Fruit fly (Drosophila melanogaster) whole organism, embryonic: Measurements from ENCODE around the gene CG3097.
A peak's percentile ranks its signal among the peaks of the same experiment; 100 is the strongest.

Source experiments
- Adf1 ChIP-seq: fragments of 200-800 bp; sonication (Bioruptor generic); IDR thresholded peaks from 2 replicates; pipeline ENCODE4 v1.3.6; 2022; ENCODE audit warnings: missing biosample characterization, missing genetic modification characterization
- Atf6 ChIP-seq: fragments of 200-800 bp; sonication (Bioruptor generic); IDR thresholded peaks from 2 replicates; pipeline ENCODE4 v1.3.6; 2022; ENCODE audit warnings: missing biosample characterization, missing genetic modification characterization
- Awh ChIP-seq: fragments of 200-800 bp; sonication (Bioruptor generic); IDR thresholded peaks from 2 replicates; pipeline ENCODE4, ENCODE4 v1.3.6; 2022; ENCODE audit warnings: missing biosample characterization, missing genetic modification characterization
- CG10321 ChIP-seq: fragments of 200-800 bp; sonication (Bioruptor generic); IDR thresholded peaks from 2 replicates; pipeline ENCODE4 v1.3.6; 2022; ENCODE audit warnings: missing biosample characterization, missing genetic modification characterization
- CG10366 ChIP-seq: fragments of 200-800 bp; sonication (Bioruptor generic); IDR thresholded peaks from 2 replicates; pipeline ENCODE4 v1.3.6; 2022; ENCODE audit warnings: missing biosample characterization, missing genetic modification characterization
- CG10462 ChIP-seq: fragments of 200-800 bp; sonication (Bioruptor generic); optimal IDR thresholded peaks from 2 replicates; lab custom pipeline; 2016; ENCODE audit warnings: missing biosample characterization, missing genetic modification characterization
- CG11398 ChIP-seq: fragments of 200-800 bp; sonication (Bioruptor generic); optimal IDR thresholded peaks from 2 replicates; lab custom pipeline; 2016; ENCODE audit warnings: missing biosample characterization, missing genetic modification characterization
- CG12744 ChIP-seq: fragments of 200-800 bp; sonication (Bioruptor generic); optimal IDR thresholded peaks from 2 replicates; lab custom pipeline; 2016; ENCODE audit warnings: missing biosample characterization, missing genetic modification characterization
- CG15514 ChIP-seq: fragments of 200-800 bp; sonication (Bioruptor generic); optimal IDR thresholded peaks from 3 replicates; lab custom pipeline; 2017; ENCODE audit warnings: missing biosample characterization, missing genetic modification characterization, mild to moderate bottlenecking, moderate library complexity, missing genetic modification reagents
- CG17328 ChIP-seq: fragments of 200-800 bp; sonication (Bioruptor generic); IDR thresholded peaks from 2 replicates; pipeline ENCODE4 v1.3.6; 2022; ENCODE audit warnings: missing biosample characterization, missing genetic modification characterization
- CG1792 ChIP-seq: fragments of 200-800 bp; sonication (Bioruptor generic); optimal IDR thresholded peaks from 2 replicates; lab custom pipeline; 2016; ENCODE audit warnings: missing biosample characterization, missing genetic modification characterization
- CG34224 ChIP-seq: fragments of 200-800 bp; sonication (Bioruptor generic); IDR thresholded peaks from 3 replicates; pipeline ENCODE4 v1.3.6; 2022; ENCODE audit warnings: missing biosample characterization, missing genetic modification characterization; ENCODE audit not compliant: partially characterized antibody
- CG7745 ChIP-seq: fragments of 200-800 bp; sonication (Bioruptor generic); optimal IDR thresholded peaks from 2 replicates; lab custom pipeline; 2018; ENCODE audit warnings: missing biosample characterization, mild to moderate bottlenecking, missing genetic modification characterization, moderate library complexity
- CG9609 ChIP-seq: fragments of 200-800 bp; sonication (Bioruptor generic); optimal IDR thresholded peaks from 3 replicates; lab custom pipeline; 2016; ENCODE audit warnings: missing biosample characterization, missing genetic modification characterization
- CG9727 ChIP-seq: fragments of 200-800 bp; sonication (Bioruptor generic); optimal IDR thresholded peaks from 3 replicates; lab custom pipeline; 2017; ENCODE audit warnings: missing biosample characterization, mild to moderate bottlenecking, missing genetic modification characterization
- CG9817 ChIP-seq: fragments of 200-800 bp; sonication (Bioruptor generic); optimal IDR thresholded peaks from 2 replicates; lab custom pipeline; 2018; ENCODE audit warnings: missing biosample characterization, mild to moderate bottlenecking, missing genetic modification characterization, moderate library complexity
- CoRest ChIP-seq: fragments of 200-800 bp; sonication (Bioruptor generic); optimal IDR thresholded peaks from 3 replicates; lab custom pipeline; 2018; ENCODE audit warnings: missing biosample characterization, mild to moderate bottlenecking, missing genetic modification characterization, moderate library complexity
- D19A ChIP-seq: fragments of 200-800 bp; optimal IDR thresholded peaks from 3 replicates; lab custom pipeline; 2019; ENCODE audit warnings: missing biosample characterization, mild to moderate bottlenecking, missing genetic modification characterization, moderate library complexity
- Dfd ChIP-seq, 2 experiments: fragments of >200 bp; optimal IDR thresholded peaks; 2 replicates each; lab custom pipeline; 2017; ENCODE audit warnings: missing biosample characterization in 2 of 2, missing genetic modification characterization in 2 of 2
- Dip2 ChIP-seq: fragments of 200-800 bp; sonication (Bioruptor generic); IDR thresholded peaks from 2 replicates; pipeline ENCODE4 v1.3.6; 2022; ENCODE audit warnings: missing biosample characterization, missing genetic modification characterization
- Dll ChIP-seq: fragments of 200-800 bp; sonication (Bioruptor generic); IDR thresholded peaks from 4 replicates; pipeline ENCODE4 v1.3.6; 2022; ENCODE audit warnings: missing biosample characterization, missing genetic modification characterization; ENCODE audit not compliant: partially characterized antibody
- Eip74EF ChIP-seq, 2 experiments: fragments of 200-800 bp in 1 of 2; fragments of >200 bp in 1 of 2; sonication (Bioruptor generic) in 1 of 2; optimal IDR thresholded peaks; 2 replicates each; lab custom pipeline; 2017 to 2019; ENCODE audit warnings: missing biosample characterization in 2 of 2, missing genetic modification characterization in 2 of 2, mild to moderate bottlenecking in 1 of 2, moderate library complexity in 1 of 2
- H15 ChIP-seq: fragments of 200-800 bp; sonication (Bioruptor generic); IDR thresholded peaks from 3 replicates; pipeline ENCODE4 v1.3.6; 2022; ENCODE audit warnings: missing biosample characterization, missing genetic modification characterization
- Hmr ChIP-seq: fragments of 200-800 bp; sonication (Bioruptor generic); optimal IDR thresholded peaks from 3 replicates; lab custom pipeline; 2017; ENCODE audit warnings: mild to moderate bottlenecking, missing biosample characterization, missing genetic modification reagents, missing genetic modification characterization
- Hr78 ChIP-seq, 2 experiments: fragments of 200-800 bp in 1 of 2; fragments of >200 bp in 1 of 2; sonication (Bioruptor generic) in 1 of 2; optimal IDR thresholded peaks; 2 replicates each; lab custom pipeline; 2017 to 2019; ENCODE audit warnings: missing biosample characterization in 2 of 2, missing genetic modification characterization in 2 of 2, mild to moderate bottlenecking in 1 of 2, moderate library complexity in 1 of 2
- Kr ChIP-seq: fragments of 200-800 bp; sonication (Bioruptor generic); optimal IDR thresholded peaks from 2 replicates; lab custom pipeline; 2017; ENCODE audit warnings: missing biosample characterization, mild to moderate bottlenecking, missing genetic modification characterization
- Lim3 ChIP-seq: fragments of 200-800 bp; sonication (Bioruptor generic); IDR thresholded peaks from 2 replicates; pipeline ENCODE4 v1.3.6; 2022; ENCODE audit warnings: missing biosample characterization, missing genetic modification characterization
- Lpt ChIP-seq: fragments of >200 bp; optimal IDR thresholded peaks from 2 replicates; lab custom pipeline; 2018; ENCODE audit warnings: missing biosample characterization, missing genetic modification characterization
- MBD-R2 ChIP-seq: fragments of 200-800 bp; sonication (Bioruptor generic); IDR thresholded peaks from 2 replicates; pipeline ENCODE4 v1.3.6; 2022; ENCODE audit warnings: missing biosample characterization, missing genetic modification characterization
- NC2α ChIP-seq: fragments of 200-800 bp; sonication (Bioruptor generic); optimal IDR thresholded peaks from 2 replicates; lab custom pipeline; 2016; ENCODE audit warnings: missing biosample characterization, missing genetic modification characterization
- PHDP ChIP-seq: fragments of 200-800 bp; sonication (Bioruptor generic); optimal IDR thresholded peaks from 3 replicates; lab custom pipeline; 2018; ENCODE audit warnings: missing biosample characterization, mild to moderate bottlenecking, missing genetic modification characterization, moderate library complexity
- Poxn ChIP-seq: fragments of 200-800 bp; sonication (Bioruptor generic); IDR thresholded peaks from 2 replicates; pipeline ENCODE4 v1.3.6; 2022; ENCODE audit warnings: missing biosample characterization, missing genetic modification characterization
- Scr ChIP-seq: fragments of 200-800 bp; sonication (Bioruptor generic); IDR thresholded peaks from 2 replicates; pipeline ENCODE4 v1.3.6; 2022; ENCODE audit warnings: missing biosample characterization, missing genetic modification characterization; ENCODE audit not compliant: partially characterized antibody
- bigmax ChIP-seq: fragments of 200-800 bp; sonication (Bioruptor generic); optimal IDR thresholded peaks from 2 replicates; lab custom pipeline; 2018; ENCODE audit warnings: missing biosample characterization, mild to moderate bottlenecking, missing genetic modification characterization
- cg ChIP-seq: fragments of 200-800 bp; sonication (Bioruptor generic); optimal IDR thresholded peaks from 3 replicates; lab custom pipeline; 2019; ENCODE audit warnings: missing biosample characterization, mild to moderate bottlenecking, missing genetic modification characterization, moderate library complexity
- exex ChIP-seq: fragments of 200-800 bp; sonication (Bioruptor generic); optimal IDR thresholded peaks from 4 replicates; lab custom pipeline; 2018; ENCODE audit warnings: missing biosample characterization, mild to moderate bottlenecking, missing genetic modification characterization, moderate library complexity
- eyg ChIP-seq: fragments of 200-800 bp; sonication (Bioruptor generic); optimal IDR thresholded peaks from 3 replicates; lab custom pipeline; 2016; ENCODE audit warnings: missing biosample characterization, missing genetic modification characterization
- fu2 ChIP-seq: fragments of 200-800 bp; sonication (Bioruptor generic); optimal IDR thresholded peaks from 2 replicates; lab custom pipeline; 2016; ENCODE audit warnings: missing biosample characterization, missing genetic modification characterization
- gcm ChIP-seq: fragments of 200-800 bp; sonication (Bioruptor generic); optimal IDR thresholded peaks from 2 replicates; lab custom pipeline; 2019; ENCODE audit warnings: missing biosample characterization, mild to moderate bottlenecking, missing genetic modification characterization, moderate library complexity
- gcm2 ChIP-seq: fragments of 200-800 bp; sonication (Bioruptor generic); optimal IDR thresholded peaks from 2 replicates; lab custom pipeline; 2016; ENCODE audit warnings: missing biosample characterization, missing genetic modification characterization
- mirr ChIP-seq: fragments of 200-800 bp; sonication (Bioruptor generic); optimal IDR thresholded peaks from 3 replicates; lab custom pipeline; 2018; ENCODE audit warnings: missing biosample characterization, mild to moderate bottlenecking, missing genetic modification characterization
- nom ChIP-seq: fragments of 200-800 bp; sonication (Bioruptor generic); optimal IDR thresholded peaks from 2 replicates; lab custom pipeline; 2017; ENCODE audit warnings: missing biosample characterization, missing genetic modification characterization, mild to moderate bottlenecking, moderate library complexity, missing genetic modification reagents
- pnt ChIP-seq: fragments of 200-800 bp; sonication (Bioruptor generic); optimal IDR thresholded peaks from 3 replicates; lab custom pipeline; 2016; ENCODE audit warnings: missing biosample characterization, missing genetic modification characterization
- run ChIP-seq: fragments of 200-800 bp; sonication (Bioruptor generic); optimal IDR thresholded peaks from 3 replicates; lab custom pipeline; 2018; ENCODE audit warnings: missing biosample characterization, mild to moderate bottlenecking, missing genetic modification characterization
- sob ChIP-seq: fragments of 200-800 bp; sonication (Bioruptor generic); IDR thresholded peaks from 2 replicates; pipeline ENCODE4 v1.3.6; 2022; ENCODE audit warnings: missing biosample characterization, missing genetic modification characterization
- trem ChIP-seq: fragments of 200-800 bp; optimal IDR thresholded peaks from 3 replicates; lab custom pipeline; 2019; ENCODE audit warnings: missing biosample characterization, mild to moderate bottlenecking, missing genetic modification characterization, moderate library complexity
- vfl ChIP-seq: fragments of 200-800 bp; sonication (Bioruptor generic); optimal IDR thresholded peaks from 2 replicates; lab custom pipeline; 2016; ENCODE audit warnings: missing biosample characterization, missing genetic modification characterization
- vnd ChIP-seq: fragments of 200-800 bp; sonication (Bioruptor generic); IDR thresholded peaks from 3 replicates; pipeline ENCODE4 v1.3.6; 2022; ENCODE audit warnings: missing biosample characterization, missing genetic modification characterization; ENCODE audit not compliant: partially characterized antibody

CG3097 gene

dm6 chrX:5764001-5764892 is 6.3 kb downstream of the CG3097 start, which contains the start of the genes MAPk-Ak2 and CG42699 (continued):
- no peak for TF ChIP-seq bigmax (GFP tag; lab: Kevin White, UChicago)
- TF ChIP-seq Poxn (GFP tag; lab: Robert Waterston, UW): no peak
- no peak for TF ChIP-seq Lim3 (GFP tag; lab: Robert Waterston, UW)
- TF ChIP-seq exex (tag; lab: Kevin White, UChicago): peak; percentile 73
- peak; percentile 66 for TF ChIP-seq CoRest (tag; lab: Kevin White, UChicago)
- TF ChIP-seq CG9727 (GFP tag; lab: Kevin White, UChicago): peak; percentile 83
- TF ChIP-seq CG34224: peak; percentile 16; the same call in 2 of the 3 replicates
- TF ChIP-seq trem (tag; lab: Kevin White, UChicago): peak; percentile 68
- TF ChIP-seq eyg (GFP tag; lab: Kevin White, UChicago): peak; percentile 83
- TF ChIP-seq Hmr (GFP tag; lab: Kevin White, UChicago): peak; percentile 90
- peak; percentile 70 for TF ChIP-seq Kr (GFP tag; lab: Kevin White, UChicago)
- TF ChIP-seq Adf1 (GFP tag; lab: Robert Waterston, UW): peak; percentile 36
- TF ChIP-seq pnt (GFP tag; lab: Kevin White, UChicago): peak; percentile 64
- TF ChIP-seq NC2α: peak; percentile 55
- peak; percentile 58 for TF ChIP-seq CG9609 (GFP tag; lab: Kevin White, UChicago)
- TF ChIP-seq Scr (GFP tag; lab: Robert Waterston, UW): peak; percentile 66
- TF ChIP-seq gcm2: peak; percentile 26
- TF ChIP-seq MBD-R2 (GFP tag; lab: Robert Waterston, UW): peak; percentile 34; the same call in 1 of the 2 replicates
- no peak for TF ChIP-seq H15 (GFP tag; lab: Robert Waterston, UW)
- peak; percentile 68 for TF ChIP-seq CG7745 (tag; lab: Kevin White, UChicago)
- TF ChIP-seq CG9817 (tag; lab: Kevin White, UChicago): peak; percentile 47
- peak; percentile 88 for TF ChIP-seq CG11398 (GFP tag; lab: Kevin White, UChicago)
- TF ChIP-seq CG17328 (GFP tag; lab: Robert Waterston, UW): peak; percentile 42; the same call in 1 of the 2 replicates
- TF ChIP-seq mirr: peak; percentile 89
- TF ChIP-seq Hr78 (GFP tag; optimal IDR thresholded peaks at IDR 0.05; lab: Kevin White, UChicago): no peak
- peak; percentile 77 for TF ChIP-seq Atf6
- peak; percentile 80 for TF ChIP-seq CG1792 (GFP tag; lab: Kevin White, UChicago)
- TF ChIP-seq Lpt (GFP tag; lab: Kevin White, UChicago): no peak
- TF ChIP-seq Dip2 (GFP tag; lab: Robert Waterston, UW): no peak
- TF ChIP-seq CG15514: peak; percentile 75
- TF ChIP-seq Awh: peak; percentile 94
- peak; percentile 80 for TF ChIP-seq nom
- peak; percentile 78 for TF ChIP-seq CG12744 (GFP tag; lab: Kevin White, UChicago)
- TF ChIP-seq CG10321 (GFP tag; lab: Robert Waterston, UW): peak; percentile 62
- peak; percentile 62 for TF ChIP-seq run (tag; lab: Kevin White, UChicago)
- TF ChIP-seq gcm: peak; percentile 75
- TF ChIP-seq fu2 (GFP tag; lab: Kevin White, UChicago): peak; percentile 44
- TF ChIP-seq D19A (tag; lab: Kevin White, UChicago): peak; percentile 51
- peak; percentile 79 for TF ChIP-seq PHDP (tag; lab: Kevin White, UChicago)
- TF ChIP-seq Eip74EF (GFP tag; optimal IDR thresholded peaks at IDR 0.05; lab: Kevin White, UChicago): peak in 1 of 2 experiments; percentile 55
- peak; percentile 63 for TF ChIP-seq cg
- peak; percentile 79 for TF ChIP-seq sob (GFP tag; lab: Robert Waterston, UW)
- peak; percentile 60 for TF ChIP-seq vnd (GFP tag; lab: Robert Waterston, UW)
- TF ChIP-seq Dll: peak; percentile 62; the same call in 2 of the 4 replicates
- peak; percentile 23; the same call in 1 of the 2 replicates for TF ChIP-seq CG10366
- no peak for TF ChIP-seq Dfd (GFP tag; optimal IDR thresholded peaks at IDR 0.05; lab: Kevin White, UChicago)
- TF ChIP-seq vfl (GFP tag; lab: Kevin White, UChicago): peak; percentile 48
- TF ChIP-seq CG10462 (GFP tag; lab: Kevin White, UChicago): peak; percentile 71
